Worm (Caenorhabditis elegans) whole organism, L3 larva: ENCODE results near the gene his-40.

Experiments used
- R02D3.7 ChIP-seq: fragments of 150-350 bp; optimal IDR thresholded peaks from 2 replicates; lab custom pipeline; 2014; ENCODE audit warnings: missing biosample characterization, missing genetic modification characterization
- ZK546.5 ChIP-seq: sonication (generic microtip); optimal IDR thresholded peaks from 2 replicates; lab custom pipeline; 2017; ENCODE audit warnings: missing biosample characterization, missing genetic modification characterization
- ama-1 ChIP-seq: fragments of 150-350 bp; optimal IDR thresholded peaks from 2 replicates; lab custom pipeline; 2018
- ceh-16 ChIP-seq: sonication (generic microtip); optimal IDR thresholded peaks from 2 replicates; lab custom pipeline; 2017; ENCODE audit warnings: missing biosample characterization, missing genetic modification characterization
- ceh-82 ChIP-seq: fragments of 150-350 bp; optimal IDR thresholded peaks from 2 replicates; lab custom pipeline; 2014; ENCODE audit warnings: missing biosample characterization, missing genetic modification characterization
- ceh-9 ChIP-seq: sonication (generic microtip); optimal IDR thresholded peaks from 2 replicates; lab custom pipeline; 2018; ENCODE audit warnings: missing biosample characterization, missing genetic modification characterization
- elt-1 ChIP-seq: fragments of 150-350 bp; optimal IDR thresholded peaks from 2 replicates; lab custom pipeline; 2014; ENCODE audit warnings: missing biosample characterization, missing genetic modification characterization
- elt-2 ChIP-seq: sonication (generic microtip); optimal IDR thresholded peaks from 2 replicates; lab custom pipeline; 2016; ENCODE audit warnings: missing genetic modification reagents, mild to moderate bottlenecking, missing genetic modification characterization, missing compliant biosample characterization
- elt-3 ChIP-seq, 3 experiments: fragments of 150-350 bp in 1 of 3; sonication (generic microtip) in 2 of 3; optimal IDR thresholded peaks; 2 replicates in 2 of 3; 4 replicates in 1 of 3; lab custom pipeline; 2014 to 2017; ENCODE audit warnings: missing biosample characterization in 3 of 3, missing genetic modification characterization in 3 of 3
- eor-1 ChIP-seq, 2 experiments: fragments of 150-350 bp; optimal IDR thresholded peaks; 2 replicates each; lab custom pipeline; 2014 to 2018; ENCODE audit warnings: missing biosample characterization in 2 of 2, missing genetic modification characterization in 2 of 2
- fkh-10 ChIP-seq: sonication (generic microtip); optimal IDR thresholded peaks from 2 replicates; lab custom pipeline; 2017; ENCODE audit warnings: missing biosample characterization, missing genetic modification reagents, missing genetic modification characterization
- hmg-11 ChIP-seq: sonication (generic microtip); optimal IDR thresholded peaks from 2 replicates; lab custom pipeline; 2016; ENCODE audit warnings: missing genetic modification characterization, missing compliant biosample characterization
- jun-1 ChIP-seq: fragments of 150-350 bp; optimal IDR thresholded peaks from 2 replicates; lab custom pipeline; 2014; ENCODE audit warnings: missing biosample characterization, missing genetic modification reagents, missing genetic modification characterization
- lin-39 ChIP-seq: fragments of 150-350 bp; optimal IDR thresholded peaks from 2 replicates; lab custom pipeline; 2018; ENCODE audit warnings: missing biosample characterization, missing genetic modification reagents, missing genetic modification characterization
- mdl-1 ChIP-seq: fragments of 150-350 bp; optimal IDR thresholded peaks from 2 replicates; lab custom pipeline; 2014; ENCODE audit warnings: missing biosample characterization, missing genetic modification characterization
- nfya-1 ChIP-seq: sonication (generic microtip); optimal IDR thresholded peaks from 2 replicates; lab custom pipeline; 2017; ENCODE audit warnings: missing genetic modification characterization, mild to moderate bottlenecking, missing compliant biosample characterization, antibody characterized with exemption, moderate library complexity; ENCODE audit not compliant: insufficient read depth
- nhr-11 ChIP-seq: fragments of 150-350 bp; optimal IDR thresholded peaks from 2 replicates; lab custom pipeline; 2014; ENCODE audit warnings: missing biosample characterization, missing genetic modification characterization
- nhr-12 ChIP-seq: fragments of 150-350 bp; optimal IDR thresholded peaks from 2 replicates; lab custom pipeline; 2014; ENCODE audit warnings: missing biosample characterization, missing genetic modification characterization
- nhr-23 ChIP-seq: fragments of 150-350 bp; optimal IDR thresholded peaks from 2 replicates; lab custom pipeline; 2014; ENCODE audit warnings: missing biosample characterization, missing genetic modification reagents, missing genetic modification characterization
- nhr-237 ChIP-seq: fragments of 150-350 bp; optimal IDR thresholded peaks from 2 replicates; lab custom pipeline; 2014; ENCODE audit warnings: missing biosample characterization, missing genetic modification characterization
- nhr-25 ChIP-seq: sonication (generic microtip); optimal IDR thresholded peaks from 2 replicates; lab custom pipeline; 2017; ENCODE audit warnings: missing biosample characterization, missing genetic modification characterization
- nhr-28 ChIP-seq: fragments of 150-350 bp; optimal IDR thresholded peaks from 2 replicates; lab custom pipeline; 2014; ENCODE audit warnings: missing biosample characterization, missing genetic modification characterization
- nhr-43 ChIP-seq: sonication (generic microtip); optimal IDR thresholded peaks from 2 replicates; lab custom pipeline; 2016; ENCODE audit warnings: mild to moderate bottlenecking, missing genetic modification characterization, missing compliant biosample characterization; ENCODE audit not compliant: poor library complexity, severe bottlenecking
- nhr-67 ChIP-seq: fragments of 150-350 bp; optimal IDR thresholded peaks from 2 replicates; lab custom pipeline; 2014; ENCODE audit warnings: missing biosample characterization, missing genetic modification characterization
- nhr-77 ChIP-seq: fragments of 150-350 bp; optimal IDR thresholded peaks from 2 replicates; lab custom pipeline; 2014; ENCODE audit warnings: missing biosample characterization, missing genetic modification characterization
- pha-4 ChIP-seq: fragments of 150-350 bp; optimal IDR thresholded peaks from 2 replicates; lab custom pipeline; 2014; ENCODE audit warnings: missing biosample characterization, missing genetic modification reagents, missing genetic modification characterization
- pqm-1 ChIP-seq: fragments of 150-350 bp; optimal IDR thresholded peaks from 2 replicates; lab custom pipeline; 2017; ENCODE audit warnings: missing biosample characterization, missing genetic modification characterization, inconsistent platforms
- snpc-4 ChIP-seq: fragments of 150-350 bp; optimal IDR thresholded peaks from 2 replicates; lab custom pipeline; 2014; ENCODE audit warnings: missing biosample characterization, missing genetic modification characterization
- unc-39 ChIP-seq: sonication (generic microtip); optimal IDR thresholded peaks from 4 replicates; lab custom pipeline; 2017; ENCODE audit warnings: missing biosample characterization, missing genetic modification characterization
- ztf-11 ChIP-seq: fragments of 150-350 bp; optimal IDR thresholded peaks from 2 replicates; lab custom pipeline; 2014; ENCODE audit warnings: missing biosample characterization, missing genetic modification characterization
- ztf-4 ChIP-seq: fragments of 150-350 bp; optimal IDR thresholded peaks from 2 replicates; lab custom pipeline; 2014; ENCODE audit warnings: missing biosample characterization, missing genetic modification characterization

The his-40 gene

ce11 chrX:7315329-7315728, 5.4 kb downstream of the his-40 start, which contains the start of gene spp-3 (continued):
- no peak for TF ChIP-seq elt-1
- no peak for TF ChIP-seq unc-39 (tag; lab: Kevin White, UChicago)
- no peak for TF ChIP-seq nhr-25 (tag; lab: Kevin White, UChicago)
- no peak for TF ChIP-seq snpc-4 (tag; lab: Kevin White, UChicago)
- no peak for TF ChIP-seq nhr-237 (tag; lab: Kevin White, UChicago)
- TF ChIP-seq lin-39 (tag; lab: Kevin White, UChicago): no peak
- TF ChIP-seq nhr-77: no peak
- no peak for TF ChIP-seq hmg-11 (tag; lab: Kevin White, UChicago)
- no peak for TF ChIP-seq nhr-23
- no peak for TF ChIP-seq ztf-11
- TF ChIP-seq ceh-82 (tag; lab: Kevin White, UChicago): no peak
- TF ChIP-seq nfya-1: peak; percentile 48
- TF ChIP-seq ceh-9: no peak
- TF ChIP-seq eor-1 (tag; optimal IDR thresholded peaks at IDR 0.05; lab: Kevin White, UChicago): no peak
- no peak for TF ChIP-seq elt-3 (tag; optimal IDR thresholded peaks at IDR 0.05; lab: Kevin White, UChicago)
- no peak for TF ChIP-seq nhr-28 (tag; lab: Kevin White, UChicago)

ce11 chrX:7316485-7317391, 6.8 kb downstream of the his-40 start, which contains the start of the genes spp-2 and spp-6:
Gene spp-2 (minus strand): TSS chrX:7316818.
Gene spp-6 (plus strand): TSS chrX:7317341.
- TF ChIP-seq unc-39 (tag; lab: Kevin White, UChicago) (no peak), snpc-4 (tag; lab: Kevin White, UChicago) (no peak), ama-1 (lab: Kevin White, UChicago) (peak; percentile 71), elt-2 (tag; lab: Kevin White, UChicago) (peak; percentile 90), pha-4 (peak; percentile 29), ceh-16 (no peak), elt-3 (tag; optimal IDR thresholded peaks at IDR 0.05; lab: Kevin White, UChicago) (no peak), pqm-1 (tag; lab: Kevin White, UChicago) (peak; percentile 85), ztf-4 (no peak)

- TF ChIP-seq nhr-11 (tag; lab: Kevin White, UChicago) (no peak), nhr-67 (no peak), elt-2 (tag; lab: Kevin White, UChicago) (peak; percentile 84)
- TF ChIP-seq, all 47 proteins: peak for 1
Observed at ce11 chrX:7318639-7319038, 8.7 kb downstream of the his-40 start, which contains the start of gene spp-4. Gene spp-4 (minus strand): TSS chrX:7318756.

ce11 chrX:7320115-7320711, 10.3 kb downstream of the his-40 start, which contains the start of gene spp-5:
Gene spp-5 (minus strand): TSS chrX:7320354.
- TF ChIP-seq unc-39 (tag; lab: Kevin White, UChicago): no peak
- TF ChIP-seq mdl-1 (tag; lab: Kevin White, UChicago): peak; percentile 14
- TF ChIP-seq hmg-11 (tag; lab: Kevin White, UChicago): no peak
- TF ChIP-seq pqm-1 (tag; lab: Kevin White, UChicago): peak; percentile 97
- peak; percentile 78 for TF ChIP-seq pha-4
- peak; percentile 41 for TF ChIP-seq ama-1 (lab: Kevin White, UChicago)
- TF ChIP-seq elt-2 (tag; lab: Kevin White, UChicago): peak; percentile 95
- peak; percentile 63 for TF ChIP-seq jun-1

ce11 chrX:7322323-7322722, 12.4 kb downstream of the his-40 start, which contains the start of gene T08A9.13:
Gene T08A9.13 (minus strand): TSS chrX:7322423.
- no peak for TF ChIP-seq R02D3.7 (tag; lab: Kevin White, UChicago)
- TF ChIP-seq nfya-1: no peak
- no peak for TF ChIP-seq nhr-11 (tag; lab: Kevin White, UChicago)
- TF ChIP-seq ceh-82 (tag; lab: Kevin White, UChicago): no peak
- TF ChIP-seq fkh-10 (GFP tag; lab: Kevin White, UChicago): no peak
- TF ChIP-seq nhr-237 (tag; lab: Kevin White, UChicago): no peak
- TF ChIP-seq nhr-12 (tag; lab: Kevin White, UChicago): no peak
- TF ChIP-seq nhr-43 (tag; lab: Kevin White, UChicago): no peak
- TF ChIP-seq nhr-77: no peak
- TF ChIP-seq ZK546.5 (tag; lab: Kevin White, UChicago): no peak
- TF ChIP-seq, all 47 proteins: peak for 0
